Worm (Caenorhabditis elegans) whole organism, dauer: Measurements from ENCODE around the gene ltah-1.1.

Experiments
- unc-62 ChIP-seq: sonication (generic microtip); optimal IDR thresholded peaks from 2 replicates; lab custom pipeline; 2017; ENCODE audit warnings: missing biosample characterization, missing genetic modification reagents, missing genetic modification characterization

ltah-1.1 gene

DNA sequence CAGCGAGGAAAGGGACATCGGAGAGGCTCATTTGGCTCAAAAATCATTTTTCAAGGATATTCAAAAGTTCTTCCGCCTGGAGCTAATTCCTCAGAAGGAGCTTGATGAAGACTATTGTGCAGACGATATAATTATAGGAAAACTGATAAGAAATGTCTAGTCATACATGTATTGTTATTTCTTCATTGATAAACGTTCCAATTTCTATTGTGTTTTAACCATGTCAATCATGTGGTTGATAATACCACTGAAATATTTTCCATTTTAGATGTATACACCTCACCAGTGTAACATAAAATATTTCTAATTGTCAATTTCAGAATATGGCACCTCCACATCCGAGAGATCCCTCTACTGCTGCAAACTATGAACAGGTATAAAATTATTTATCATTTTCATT, at the start of gene ltah-1.1:
ltah-1.1 (plus strand) TSS at position 283 of the 400 bp plus-strand sequence.
- no peak for TF ChIP-seq unc-62

DNA sequence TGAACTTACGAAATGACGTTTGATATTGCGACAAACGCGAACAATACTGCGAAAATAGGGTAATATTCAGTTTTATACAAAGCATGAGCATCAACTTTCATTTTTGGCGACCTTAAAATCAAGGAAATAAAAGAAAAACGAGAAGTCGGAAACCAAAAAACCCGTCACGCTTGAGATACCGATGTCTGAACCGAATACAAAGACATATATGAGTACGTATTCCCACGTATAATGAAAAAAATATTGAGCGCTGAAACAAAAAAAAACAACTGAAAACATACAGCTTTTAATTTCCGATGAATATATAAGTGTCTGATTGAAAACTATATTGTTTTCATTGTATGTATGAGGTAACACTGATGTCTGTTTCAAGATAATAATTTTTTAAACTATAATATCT, 49.7 kb upstream of the ltah-1.1 start, which contains the start of gene sre-18:
sre-18 (minus strand) TSS at position 101 of the 400 bp plus-strand sequence.
- TF ChIP-seq unc-62: no peak

DNA sequence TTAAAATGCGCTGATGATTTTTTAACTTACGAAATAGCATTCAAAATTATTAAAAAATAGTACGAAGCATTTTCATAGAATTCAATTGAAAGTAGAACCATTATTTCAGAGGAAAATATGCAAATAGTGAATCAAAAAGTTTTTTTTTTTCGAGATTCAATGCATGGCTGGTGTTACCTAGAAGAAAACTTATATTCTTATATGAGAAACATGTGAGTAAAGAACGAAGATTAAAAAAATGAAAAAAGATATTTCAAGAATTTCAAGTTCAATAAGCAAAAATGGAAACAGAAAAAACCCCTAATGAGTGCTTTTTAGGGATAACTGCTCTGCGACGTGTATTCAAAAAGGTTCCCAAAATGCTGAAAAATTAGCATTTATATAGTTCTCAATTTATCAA, 43.4 kb upstream of the ltah-1.1 start, which contains the start of gene sre-16:
sre-16 (minus strand) TSS at position 101 of the 400 bp plus-strand sequence.
- no peak for TF ChIP-seq unc-62

DNA sequence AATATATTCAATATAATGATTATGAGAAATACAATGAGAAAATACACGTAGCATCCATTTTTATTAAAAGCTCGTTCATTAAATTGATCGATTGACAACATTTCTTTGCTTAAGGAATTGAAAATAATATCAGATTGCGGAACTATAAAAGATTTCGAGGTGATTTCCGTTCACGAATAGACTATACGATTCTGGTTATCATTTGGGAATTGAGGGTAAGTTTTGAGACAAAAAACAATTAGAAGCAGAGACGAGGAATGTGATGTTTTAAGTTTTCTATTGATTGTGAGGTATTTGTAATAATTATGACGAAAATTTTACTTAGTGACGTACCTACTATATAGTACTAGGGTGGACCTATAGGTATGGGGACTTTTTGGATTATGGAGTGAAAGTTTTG, 40.6 kb upstream of the ltah-1.1 start, which contains the start of gene sre-19:
sre-19 (minus strand) TSS at position 101 of the 400 bp plus-strand sequence.
- TF ChIP-seq unc-62: no peak

DNA sequence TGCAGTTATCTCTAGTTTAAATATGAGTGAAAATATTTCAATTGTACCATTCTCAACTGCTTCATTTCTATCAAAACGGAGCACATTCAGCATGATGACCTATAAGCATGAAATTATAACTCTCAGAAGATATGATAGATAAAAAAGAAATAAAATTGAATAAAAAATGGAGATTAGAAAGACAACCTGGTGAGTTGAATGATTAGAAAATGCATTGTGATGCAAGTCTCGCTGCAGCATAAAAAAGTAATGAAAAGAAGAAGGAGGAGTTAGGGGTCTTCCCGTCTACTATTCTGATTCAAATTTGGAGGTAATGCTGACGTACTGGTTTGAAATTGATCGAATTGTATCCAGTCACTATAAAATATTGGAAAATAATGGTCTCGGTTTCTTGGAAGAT, 34.7 kb upstream of the ltah-1.1 start, which contains the start of gene sre-15:
sre-15 (minus strand) TSS at position 101 of the 400 bp plus-strand sequence.
- no peak for TF ChIP-seq unc-62

DNA sequence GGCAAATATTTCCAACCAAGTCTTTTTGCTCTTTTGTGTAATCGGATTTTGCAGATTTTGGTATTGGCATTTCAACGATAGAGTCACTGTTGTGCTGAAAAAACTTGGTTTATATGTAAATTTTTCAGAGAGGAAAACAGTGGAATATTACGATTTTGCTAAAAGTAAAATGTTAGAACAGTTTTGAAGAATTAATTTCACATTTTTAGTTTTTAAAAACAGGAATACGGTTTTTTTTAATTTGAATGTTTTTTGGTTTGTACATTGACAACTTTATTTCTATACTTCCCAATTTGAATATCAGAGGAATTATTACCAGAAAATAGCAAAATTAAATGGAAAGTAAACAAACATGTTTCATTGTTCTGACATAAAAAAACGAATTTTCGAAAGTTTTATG, 26.8 kb upstream of the ltah-1.1 start, which contains the start of gene dnj-26:
dnj-26 (minus strand) TSS at position 101 of the 400 bp plus-strand sequence.
- no peak for TF ChIP-seq unc-62

DNA sequence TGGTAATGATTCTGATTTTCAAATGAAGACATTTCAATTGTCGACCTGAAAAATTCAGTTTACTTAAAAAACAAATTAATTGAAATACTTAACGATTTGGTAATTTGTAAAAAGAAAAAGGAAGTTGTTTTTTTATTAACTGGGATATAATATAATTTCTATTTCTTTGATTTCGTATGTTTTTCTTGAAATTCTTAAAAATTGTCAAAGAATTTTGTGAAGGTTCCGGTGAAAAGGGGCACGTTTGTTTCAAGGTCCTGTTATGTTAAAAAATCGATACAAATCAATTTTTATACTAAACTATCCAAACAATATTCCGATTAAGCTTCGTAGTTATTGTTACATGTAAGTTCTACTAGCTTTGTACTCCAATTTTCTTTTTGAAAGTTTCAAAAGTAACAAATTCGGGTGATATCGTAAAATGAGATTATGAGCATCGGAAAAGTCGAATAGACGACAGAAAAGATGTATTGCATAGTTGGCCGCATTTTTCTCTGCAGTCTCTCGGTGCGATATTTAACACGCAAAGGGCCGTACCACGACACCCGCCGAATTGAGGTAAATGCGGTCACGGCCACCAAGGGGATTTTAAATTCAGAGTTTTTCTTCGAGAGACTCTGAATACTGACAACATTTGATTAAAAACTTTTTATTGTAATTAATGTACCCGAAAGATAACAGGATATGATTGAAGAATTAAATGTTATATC, 20.1 kb upstream of the ltah-1.1 start, which contains the start of gene Y39C12A.9:
Y39C12A.9 (minus strand) TSS at position 51 of the 710 bp plus-strand sequence.
- TF ChIP-seq unc-62: no peak

DNA sequence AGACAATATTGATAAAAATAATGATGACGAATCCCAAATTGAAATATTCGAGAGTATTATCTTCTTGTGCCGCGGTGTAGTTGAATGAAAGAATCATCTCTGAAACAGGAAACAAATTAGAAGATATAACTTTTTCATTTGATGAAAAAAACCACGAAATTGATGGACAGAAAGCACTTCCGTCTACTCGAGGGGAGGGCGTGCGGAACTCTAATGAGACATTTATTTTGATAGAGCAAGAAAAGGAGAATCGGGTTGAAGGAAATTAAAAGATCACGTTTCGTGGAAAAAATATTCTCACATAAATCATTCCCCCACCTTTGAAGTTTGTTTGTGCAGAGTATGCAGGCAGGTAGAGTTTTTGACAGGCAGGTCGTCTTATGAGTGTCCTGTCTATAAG, 18.1 kb upstream of the ltah-1.1 start, which contains the start of gene sre-14:
sre-14 (minus strand) TSS at position 101 of the 400 bp plus-strand sequence.
- no peak for TF ChIP-seq unc-62

DNA sequence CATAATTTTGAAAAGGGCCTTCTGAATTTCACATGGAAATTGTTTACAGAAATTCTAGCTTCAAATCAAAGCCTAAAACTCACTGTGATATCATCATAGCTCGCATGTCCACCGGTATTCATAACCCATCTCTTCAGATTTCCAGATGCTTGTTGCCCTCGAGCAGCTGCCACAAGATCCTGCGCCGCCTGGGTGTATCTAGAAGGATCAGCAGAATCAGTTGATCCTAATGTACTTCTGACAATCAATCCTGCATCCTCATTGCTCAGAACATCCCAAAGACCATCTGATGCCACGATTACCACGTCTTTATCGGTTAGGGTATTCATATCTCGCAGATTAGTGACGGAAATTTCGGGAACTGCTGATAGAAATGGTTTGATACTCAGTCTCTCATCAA, 13.5 kb upstream of the ltah-1.1 start:
- no peak for TF ChIP-seq unc-62

DNA sequence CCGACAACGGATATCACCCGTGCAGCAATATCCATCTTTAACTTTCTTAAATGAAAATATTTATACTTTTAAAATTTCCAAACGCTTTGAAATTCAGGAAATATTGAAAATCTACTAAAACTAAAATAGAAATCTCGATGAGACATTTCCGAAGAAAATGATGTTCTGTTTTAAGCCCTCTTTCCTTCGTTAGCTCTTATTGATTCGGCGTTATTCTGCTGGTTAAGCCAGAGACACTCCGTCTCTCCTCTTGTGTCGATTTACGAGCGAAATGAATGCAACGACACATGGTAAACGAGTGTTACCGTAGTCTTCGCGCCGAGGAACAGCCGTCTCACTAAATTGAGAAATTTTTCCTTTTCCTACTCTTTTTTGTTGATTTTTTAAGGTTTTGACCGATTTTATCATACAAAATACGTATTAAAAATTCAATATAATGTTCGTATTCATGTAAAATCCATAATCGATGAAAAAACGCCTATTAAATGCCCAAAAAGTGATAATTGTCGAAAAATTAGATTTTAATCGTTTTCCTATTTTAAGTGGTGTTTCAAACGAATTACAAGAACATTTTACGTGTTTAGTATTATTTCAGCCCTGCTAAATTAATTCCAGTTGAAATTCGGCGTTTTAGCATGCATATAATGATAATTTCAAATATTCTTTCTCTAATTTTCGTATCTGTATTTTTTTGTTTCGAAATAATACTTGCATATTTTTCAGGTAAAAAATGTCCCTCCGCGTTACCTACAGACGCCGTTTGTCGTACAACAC, 11.0 kb upstream of the ltah-1.1 start, which contains the start of the genes ppm-1.H and rpl-34:
ppm-1.H (minus strand) TSS at position 51 of the 774 bp plus-strand sequence.
rpl-34 (plus strand) TSS at position 724 of the 774 bp plus-strand sequence.
- TF ChIP-seq unc-62: no peak

DNA sequence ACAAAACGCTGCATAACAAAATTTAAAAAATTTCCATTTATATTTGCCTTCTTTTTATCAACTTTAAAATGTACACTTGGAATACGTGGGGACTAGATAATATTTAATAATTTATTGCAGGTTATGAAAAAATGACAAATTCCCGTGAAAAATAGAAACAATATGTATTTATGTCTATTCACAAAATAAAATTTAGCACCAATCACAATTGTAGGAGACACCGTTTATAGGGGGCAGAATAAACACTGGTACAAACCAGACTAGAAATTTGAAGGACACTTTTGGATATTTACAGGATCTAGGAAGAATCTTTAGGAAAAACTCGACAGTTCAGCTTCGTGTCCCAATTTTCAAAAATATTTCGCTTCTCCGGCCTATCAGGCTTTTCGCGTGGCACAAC, 9.0 kb upstream of the ltah-1.1 start, which contains the start of gene C42C1.3:
C42C1.3 (minus strand) TSS at position 101 of the 400 bp plus-strand sequence.
- no peak for TF ChIP-seq unc-62

DNA sequence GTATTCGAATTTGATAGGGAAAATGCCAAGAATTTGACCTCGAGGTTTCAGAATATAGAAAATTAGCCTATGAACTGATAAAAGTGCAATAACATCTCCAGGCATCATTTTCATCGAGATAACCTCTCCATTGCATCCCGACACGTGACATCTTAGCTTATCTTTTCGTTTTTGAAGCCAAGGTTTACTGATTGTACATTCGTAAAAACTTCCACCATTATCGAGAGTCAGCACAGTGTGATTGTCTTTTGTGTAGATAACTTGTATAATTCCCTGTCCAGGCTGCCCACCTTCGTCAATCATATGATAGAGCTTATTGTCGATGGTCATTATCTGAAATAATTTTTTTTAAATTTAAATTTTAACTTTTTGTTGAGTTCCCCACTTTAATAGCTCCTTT, 5.1 kb upstream of the ltah-1.1 start:
- TF ChIP-seq unc-62: no peak

DNA sequence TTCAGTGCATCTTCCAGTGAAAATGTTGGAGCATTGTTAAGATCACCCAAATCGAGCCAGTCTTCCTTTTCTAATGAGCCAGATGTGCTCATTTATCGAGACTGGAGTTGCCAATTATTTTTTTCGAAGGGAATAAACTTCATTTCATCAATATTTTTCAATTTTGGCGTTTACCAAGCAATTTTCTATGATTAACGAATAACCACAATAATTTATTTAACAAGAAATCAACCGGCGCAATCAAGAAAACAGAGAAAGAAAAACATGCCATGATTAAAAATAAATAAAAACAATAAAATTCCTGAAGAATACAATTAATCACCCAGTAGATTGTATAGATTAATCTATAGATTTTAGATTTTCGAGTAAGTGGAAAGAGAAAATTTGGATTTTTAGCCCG, 3.5 kb upstream of the ltah-1.1 start, which contains the start of gene vps-8:
vps-8 (minus strand) TSS at position 101 of the 400 bp plus-strand sequence.
- no peak for TF ChIP-seq unc-62

DNA sequence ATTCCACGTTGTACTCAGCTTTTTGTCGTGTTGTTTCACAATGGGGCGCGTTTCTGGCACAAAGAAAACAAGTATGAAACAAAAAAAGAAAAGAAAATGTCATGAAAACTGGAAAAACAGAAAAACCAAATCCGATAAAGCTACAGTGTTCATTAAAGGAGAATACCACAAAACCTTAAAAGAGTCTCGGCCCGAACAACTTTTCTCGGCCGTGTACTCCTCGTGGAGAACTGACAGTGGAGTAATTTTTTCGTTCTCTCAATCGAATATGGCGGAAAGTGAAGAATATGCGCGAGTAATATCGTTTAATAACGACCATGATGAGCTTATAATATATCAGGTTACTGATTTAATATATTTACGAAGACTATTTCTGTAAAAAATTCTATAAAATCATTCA, 915 bp upstream of the ltah-1.1 start, which contains the start of the genes tag-335 and vkmt-1:
tag-335 (minus strand) TSS at position 88 of the 400 bp plus-strand sequence.
vkmt-1 (plus strand) TSS at position 219 of the 400 bp plus-strand sequence.
- no peak for TF ChIP-seq unc-62

DNA sequence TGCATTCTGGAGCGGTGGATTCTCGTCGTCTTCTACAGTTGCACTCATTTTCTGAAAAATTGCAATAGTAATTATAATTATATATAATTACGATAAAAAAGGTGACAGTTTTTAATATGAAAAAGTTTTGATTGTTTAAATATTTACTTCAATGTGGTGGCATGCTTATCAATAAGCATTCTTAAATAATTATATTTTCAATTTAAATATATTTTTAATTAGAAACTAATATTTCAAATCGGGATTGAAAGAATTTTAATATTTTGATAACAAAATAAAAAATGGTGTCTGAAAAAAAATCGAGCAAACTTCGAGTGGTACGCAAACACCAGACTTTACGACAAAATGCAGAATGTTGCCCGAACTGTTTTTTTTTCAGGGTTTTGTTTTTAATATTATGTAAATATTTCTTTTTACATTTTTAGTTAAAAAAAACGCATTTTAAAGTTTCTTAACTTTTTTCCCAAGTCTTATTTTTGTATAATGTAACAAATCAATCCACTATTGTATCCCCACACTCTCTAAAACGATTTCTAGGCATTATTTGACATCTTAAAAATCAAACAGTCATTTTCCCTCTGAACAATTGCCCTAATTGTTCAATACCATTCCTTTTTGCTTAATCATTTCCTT, 2.9 kb downstream of the ltah-1.1 start, which contains the start of the genes C42C1.12 and C42C1.19:
C42C1.12 (minus strand) TSS at position 51 of the 633 bp plus-strand sequence.
C42C1.19 (plus strand) TSS at position 583 of the 633 bp plus-strand sequence.
- TF ChIP-seq unc-62: no peak

DNA sequence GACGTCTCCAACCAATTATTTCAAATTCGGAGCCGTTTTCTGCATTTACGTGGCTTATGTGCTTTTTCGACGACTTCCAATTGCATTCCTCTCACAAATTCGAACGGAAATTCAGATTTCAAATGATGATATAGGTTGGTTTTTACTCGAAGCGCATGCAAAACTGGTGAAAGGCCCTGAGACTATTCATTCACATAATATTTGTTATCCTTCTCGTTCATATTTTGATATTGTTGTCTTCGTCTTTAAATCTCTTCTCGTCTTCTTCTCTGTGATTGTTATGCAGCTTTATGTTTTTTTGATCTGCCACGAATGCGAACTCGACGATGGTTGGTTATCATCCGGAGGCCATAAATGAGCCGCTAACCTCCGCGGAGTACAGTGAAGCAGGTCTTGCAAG, 3.5 kb downstream of the ltah-1.1 start, which contains the start of gene hpo-12:
hpo-12 (plus strand) TSS at position 301 of the 400 bp plus-strand sequence.
- TF ChIP-seq unc-62: no peak
